Fruit fly (Drosophila melanogaster) whole organism, adult: ENCODE results near the gene Dh31.

Experiments used
- CG11617 ChIP-seq: fragments of 200-800 bp; sonication (Bioruptor generic); optimal IDR thresholded peaks from 2 replicates; lab custom pipeline; 2017; ENCODE audit warnings: mild to moderate bottlenecking, missing biosample characterization, missing genetic modification reagents, missing genetic modification characterization
- CG1620 ChIP-seq: fragments of 200-800 bp; sonication (Bioruptor generic); optimal IDR thresholded peaks from 2 replicates; lab custom pipeline; 2016; ENCODE audit warnings: missing biosample characterization, missing genetic modification characterization
- Crg-1 ChIP-seq: fragments of 200-800 bp; sonication (Bioruptor generic); optimal IDR thresholded peaks from 2 replicates; lab custom pipeline; 2016; ENCODE audit warnings: missing biosample characterization, missing genetic modification characterization
- Hr96 ChIP-seq: fragments of 200-800 bp; sonication (Bioruptor generic); optimal IDR thresholded peaks from 2 replicates; lab custom pipeline; 2016; ENCODE audit warnings: missing biosample characterization, missing genetic modification characterization
- bab1 ChIP-seq: fragments of 200-800 bp; sonication (Bioruptor generic); optimal IDR thresholded peaks from 3 replicates; lab custom pipeline; 2019; ENCODE audit warnings: missing biosample characterization, mild to moderate bottlenecking, missing genetic modification characterization, moderate library complexity
- cic ChIP-seq: fragments of 200-800 bp; sonication (Bioruptor generic); optimal IDR thresholded peaks from 2 replicates; lab custom pipeline; 2017; ENCODE audit warnings: missing biosample characterization, mild to moderate bottlenecking, missing genetic modification characterization, moderate library complexity
- kay ChIP-seq: fragments of 200-800 bp; sonication (Bioruptor generic); peaks from one replicate; lab custom pipeline; 2016; ENCODE audit warnings: missing biosample characterization, missing genetic modification characterization, borderline replicate concordance
- tj ChIP-seq: fragments of 200-800 bp; sonication (Bioruptor generic); optimal IDR thresholded peaks from 3 replicates; lab custom pipeline; 2017; ENCODE audit warnings: missing biosample characterization, mild to moderate bottlenecking, missing genetic modification characterization, moderate library complexity
- toe ChIP-seq: fragments of 200-800 bp; sonication (Bioruptor generic); optimal IDR thresholded peaks from 2 replicates; lab custom pipeline; 2016; ENCODE audit warnings: missing biosample characterization, missing genetic modification characterization

DNA sequence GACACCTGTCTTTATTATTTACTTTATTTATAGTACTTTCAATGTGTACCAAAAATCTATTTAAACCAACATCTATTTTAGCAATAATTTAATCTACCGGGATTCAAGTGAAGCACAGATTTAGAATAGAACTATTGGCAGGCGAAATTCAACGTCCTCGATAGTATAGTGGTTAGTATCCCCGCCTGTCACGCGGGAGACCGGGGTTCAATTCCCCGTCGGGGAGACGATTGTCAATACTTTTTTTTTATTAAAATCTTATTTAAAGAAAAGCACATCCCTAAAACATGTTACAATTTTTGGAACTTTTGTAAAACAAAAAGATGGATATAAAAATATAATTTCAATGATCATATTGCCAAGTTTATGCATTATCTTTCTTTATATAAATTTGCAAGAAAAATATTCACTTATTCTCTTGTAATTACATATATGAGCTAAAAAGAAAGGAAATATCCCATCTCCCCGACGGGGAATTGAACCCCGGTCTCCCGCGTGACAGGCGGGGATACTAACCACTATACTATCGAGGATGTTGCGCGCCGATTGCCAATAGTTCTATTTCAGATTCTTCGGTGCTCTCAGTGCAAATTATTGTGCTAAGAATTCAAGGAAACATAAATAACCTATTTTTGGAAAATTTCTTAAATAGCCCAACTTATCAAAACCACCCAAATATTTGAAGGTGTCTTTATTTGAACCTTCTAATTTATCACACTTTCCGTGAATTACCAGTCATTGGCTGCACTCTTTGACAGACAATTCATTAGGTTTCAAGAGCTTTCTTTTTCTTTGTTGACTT is 24.8 kb downstream of the Dh31 start, which contains the start of gene CG43796:
- TF ChIP-seq tj (GFP tag; lab: Kevin White, UChicago) (no peak), CG11617 (GFP tag; lab: Kevin White, UChicago) (no peak), CG1620 (GFP tag; lab: Kevin White, UChicago) (no peak), bab1 (GFP tag; lab: Kevin White, UChicago) (peak; percentile 32), cic (GFP tag; lab: Kevin White, UChicago) (no peak), Crg-1 (no peak), kay (no peak), Hr96 (GFP tag; lab: Kevin White, UChicago) (no peak), toe (GFP tag; lab: Kevin White, UChicago) (no peak)
